Worm (Caenorhabditis elegans): Measurements from ENCODE around the gene mxl-1.

mxl-1 gene

DNA sequence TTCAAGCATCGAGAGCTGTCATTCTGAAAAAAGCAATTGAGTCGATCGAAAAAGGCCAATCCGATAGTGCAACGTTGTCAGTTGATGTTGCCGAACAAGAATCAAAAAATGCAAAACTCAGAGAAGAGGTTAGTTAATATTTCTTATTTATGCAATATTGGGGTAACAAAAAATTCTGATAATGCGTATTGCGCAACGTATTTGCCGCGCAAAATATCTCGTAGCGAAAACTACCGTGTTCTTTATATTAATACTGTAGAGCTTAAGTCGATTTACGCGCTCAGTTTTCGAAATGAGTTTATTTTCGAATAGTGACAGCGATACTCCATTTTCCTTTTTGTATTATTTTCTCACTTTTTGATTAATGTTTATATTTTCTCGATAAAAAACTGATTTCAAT is 390 bp downstream of the mxl-1 start:
- TF ChIP-seq aly-2 (tag; optimal IDR thresholded peaks at IDR 0.05) (no peak), dmd-4 (tag; optimal IDR thresholded peaks at IDR 0.05) (no peak), snpc-4 (tag; optimal IDR thresholded peaks at IDR 0.05) (no peak), nhr-77 (tag; optimal IDR thresholded peaks at IDR 0.05) (no peak), nhr-25 (tag; optimal IDR thresholded peaks at IDR 0.05) (no peak), elt-3 (tag; optimal IDR thresholded peaks at IDR 0.05) (no peak), zag-1 (tag; optimal IDR thresholded peaks at IDR 0.05) (no peak), sem-4 (tag; optimal IDR thresholded peaks at IDR 0.05) (no peak), gmeb-1 (tag; optimal IDR thresholded peaks at IDR 0.05) (no peak), ztf-11 (tag; optimal IDR thresholded peaks at IDR 0.05) (no peak), mbf-1 (tag; optimal IDR thresholded peaks at IDR 0.05) (no peak), ceh-16 (tag; optimal IDR thresholded peaks at IDR 0.05) (no peak), F13H6.1 (tag; optimal IDR thresholded peaks at IDR 0.05) (no peak), R02D3.7 (tag; optimal IDR thresholded peaks at IDR 0.05) (no peak), skn-1 (tag; optimal IDR thresholded peaks at IDR 0.05) (no peak), lsy-2 (tag; optimal IDR thresholded peaks at IDR 0.05) (no peak), nhr-11 (tag; optimal IDR thresholded peaks at IDR 0.05) (no peak), nhr-237 (tag; optimal IDR thresholded peaks at IDR 0.05) (no peak), unc-55 (GFP tag; optimal IDR thresholded peaks at IDR 0.05) (no peak)

DNA sequence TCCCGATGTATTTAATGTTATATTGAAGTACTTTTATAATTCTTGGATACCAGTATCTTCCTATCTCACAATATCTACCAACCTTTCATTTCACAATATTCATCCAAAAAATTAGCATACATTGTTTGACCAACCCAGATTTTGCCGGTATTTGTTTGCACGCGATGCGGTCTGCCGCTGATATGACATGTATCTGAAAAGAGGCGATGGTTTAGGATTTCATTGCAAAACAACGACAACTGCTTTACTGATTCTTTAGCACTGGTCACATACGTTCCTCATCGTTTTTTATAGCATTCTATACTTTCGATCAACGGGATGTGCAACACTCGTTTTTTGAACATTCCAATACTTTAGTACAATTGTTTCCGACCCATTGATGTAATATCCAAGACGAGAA is 3.2 kb downstream of the mxl-1 start, which contains the start of gene mam-4:
TSS of gene mam-4 (plus strand) at position 301 of the 400 bp plus-strand sequence.
- TF ChIP-seq lin-11 (tag; optimal IDR thresholded peaks at IDR 0.05): no peak

DNA sequence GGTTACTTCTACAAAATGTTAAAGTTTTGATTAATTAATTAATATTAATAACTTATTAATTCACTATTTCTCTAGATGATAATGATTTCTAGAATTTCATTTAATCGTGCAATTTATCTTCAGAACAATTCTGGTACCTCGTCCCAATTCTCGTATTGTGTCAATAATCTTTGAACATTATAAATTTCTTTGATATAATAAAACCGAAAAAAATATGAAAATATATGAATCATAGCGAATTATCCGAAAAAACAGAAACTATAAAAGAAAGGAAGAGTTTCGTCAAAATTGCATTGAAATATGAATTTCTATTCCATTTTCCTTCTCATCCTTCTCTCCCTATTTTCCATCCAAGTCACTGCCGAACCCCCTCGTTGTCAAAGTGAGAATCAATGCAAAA is 6.1 kb downstream of the mxl-1 start, which contains the start of gene T19B10.12:
TSS of gene T19B10.12 (plus strand) at position 301 of the 400 bp plus-strand sequence.
- no peak for TF ChIP-seq lin-39 (tag; optimal IDR thresholded peaks at IDR 0.05)
- TF ChIP-seq nhr-237 (tag; optimal IDR thresholded peaks at IDR 0.05): no peak
- no peak for TF ChIP-seq elt-1 (tag; optimal IDR thresholded peaks at IDR 0.05)
- no peak for TF ChIP-seq nhr-6 (tag; optimal IDR thresholded peaks at IDR 0.05)
- no peak for TF ChIP-seq mbf-1 (tag; optimal IDR thresholded peaks at IDR 0.05)
- TF ChIP-seq skn-1 (tag; optimal IDR thresholded peaks at IDR 0.05): no peak
- TF ChIP-seq nhr-12 (tag; optimal IDR thresholded peaks at IDR 0.05): no peak
- TF ChIP-seq nhr-77 (tag; optimal IDR thresholded peaks at IDR 0.05): no peak
- no peak for TF ChIP-seq nhr-11 (tag; optimal IDR thresholded peaks at IDR 0.05)
- no peak for TF ChIP-seq nhr-129 (tag; optimal IDR thresholded peaks at IDR 0.05)
- TF ChIP-seq elt-3 (tag; optimal IDR thresholded peaks at IDR 0.05): no peak
- no peak for TF ChIP-seq snpc-4 (tag; optimal IDR thresholded peaks at IDR 0.05)
- TF ChIP-seq C34F6.9 (tag; optimal IDR thresholded peaks at IDR 0.05): no peak
- no peak for TF ChIP-seq nhr-10 (tag; optimal IDR thresholded peaks at IDR 0.05)
- TF ChIP-seq ceh-82 (tag; optimal IDR thresholded peaks at IDR 0.05): no peak
- no peak for TF ChIP-seq R02D3.7 (tag; optimal IDR thresholded peaks at IDR 0.05)
- no peak for TF ChIP-seq alr-1 (tag; optimal IDR thresholded peaks at IDR 0.05)

ce11 chrV:11251798-11252197 is 7.2 kb downstream of the mxl-1 start:
- TF ChIP-seq unc-55 (GFP tag; optimal IDR thresholded peaks at IDR 0.05) (no peak), nhr-12 (tag; optimal IDR thresholded peaks at IDR 0.05) (no peak), sem-4 (tag; optimal IDR thresholded peaks at IDR 0.05) (no peak), unc-39 (tag; optimal IDR thresholded peaks at IDR 0.05) (no peak), ZK546.5 (tag; optimal IDR thresholded peaks at IDR 0.05) (no peak), gmeb-1 (tag; optimal IDR thresholded peaks at IDR 0.05) (no peak)

DNA sequence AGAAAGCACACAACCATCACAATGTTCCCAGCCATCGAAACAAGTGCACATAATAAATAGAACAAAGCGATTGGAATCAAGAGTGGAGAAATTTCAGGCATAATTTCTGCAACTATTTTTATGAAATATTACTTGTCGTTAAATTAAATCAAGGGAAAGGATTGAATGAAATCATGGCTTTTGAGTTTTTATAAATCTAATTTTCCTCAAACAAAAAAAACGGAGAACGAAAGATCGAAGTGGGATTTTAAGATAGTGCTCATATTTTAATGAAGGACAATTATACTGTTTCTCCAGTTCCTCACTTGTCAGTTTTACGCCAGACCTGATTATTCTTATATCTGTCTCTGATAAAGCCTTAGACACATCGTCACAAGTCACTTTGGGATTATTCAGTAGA is 7.8 kb downstream of the mxl-1 start, which contains the start of gene srsx-33:
TSS of gene srsx-33 (minus strand) at position 101 of the 400 bp plus-strand sequence.
- TF ChIP-seq ztf-11 (tag; optimal IDR thresholded peaks at IDR 0.05): no peak
- TF ChIP-seq snpc-4 (tag; optimal IDR thresholded peaks at IDR 0.05): no peak
- TF ChIP-seq nhr-77 (tag; optimal IDR thresholded peaks at IDR 0.05): no peak
- TF ChIP-seq nhr-25 (tag; optimal IDR thresholded peaks at IDR 0.05): no peak
- no peak for TF ChIP-seq mab-5 (tag; optimal IDR thresholded peaks at IDR 0.05)
- TF ChIP-seq aly-2 (tag; optimal IDR thresholded peaks at IDR 0.05): no peak
- TF ChIP-seq zag-1 (tag; optimal IDR thresholded peaks at IDR 0.05): no peak
- no peak for TF ChIP-seq nhr-129 (tag; optimal IDR thresholded peaks at IDR 0.05)
- TF ChIP-seq mdl-1 (tag; optimal IDR thresholded peaks at IDR 0.05): no peak
- TF ChIP-seq F13H6.1 (tag; optimal IDR thresholded peaks at IDR 0.05): no peak
- no peak for TF ChIP-seq lin-13 (GFP tag; optimal IDR thresholded peaks at IDR 0.05)
- TF ChIP-seq sma-9 (GFP tag; optimal IDR thresholded peaks at IDR 0.05): no peak
- TF ChIP-seq sma-9 (tag; optimal IDR thresholded peaks at IDR 0.05): no peak
- TF ChIP-seq Y55F3AM.14 (GFP tag; optimal IDR thresholded peaks at IDR 0.05): no peak
- TF ChIP-seq nhr-21 (tag; optimal IDR thresholded peaks at IDR 0.05): no peak
- TF ChIP-seq blmp-1 (tag; optimal IDR thresholded peaks at IDR 0.05; ENCODE audit: insufficient read depth): no peak

Measured in whole organism, L2 larva.